Fruit fly (Drosophila melanogaster): ENCODE results near the gene SPR.

DNA sequence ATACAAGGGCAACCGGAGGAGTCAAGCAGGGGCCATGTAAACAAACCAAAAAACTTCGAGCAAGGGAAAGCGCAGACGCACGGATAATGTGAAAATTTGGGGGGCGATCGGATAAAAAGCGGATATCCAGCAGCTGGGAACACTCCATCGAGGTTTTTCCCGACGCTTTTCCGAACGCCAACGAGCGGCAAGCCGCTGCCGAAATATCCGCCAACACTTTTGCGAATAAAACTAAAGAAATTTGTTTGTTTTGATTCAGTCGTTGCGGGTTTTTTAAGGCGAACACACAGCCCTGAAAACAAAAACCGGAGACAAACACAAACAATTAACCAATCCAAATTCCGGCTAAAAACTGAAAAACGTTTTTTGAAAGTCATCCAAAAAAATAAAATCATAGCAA, at the start of gene SPR:
- no peak for TF ChIP-seq Blimp-1 (GFP tag; optimal IDR thresholded peaks at IDR 0.05)
- TF ChIP-seq Hr38 (GFP tag; optimal IDR thresholded peaks at IDR 0.05) = no peak
- TF ChIP-seq Lpt (GFP tag; optimal IDR thresholded peaks at IDR 0.05) = no peak
- TF ChIP-seq achi (GFP tag; optimal IDR thresholded peaks at IDR 0.05) = no peak
- no peak for TF ChIP-seq CG16779 (tag; optimal IDR thresholded peaks at IDR 0.05)
- no peak for TF ChIP-seq CG10631 (GFP tag; optimal IDR thresholded peaks at IDR 0.05)
- no peak for TF ChIP-seq Smox (GFP tag; optimal IDR thresholded peaks at IDR 0.05)
